Worm (Caenorhabditis elegans) whole organism, L1 larva: Measurements from ENCODE around the gene cyp-14A5.

Experiments
- aly-2 ChIP-seq: fragments of 150-350 bp; optimal IDR thresholded peaks from 2 replicates; lab custom pipeline; 2014; ENCODE audit warnings: missing biosample characterization, missing genetic modification characterization
- ceh-82 ChIP-seq, 3 experiments: fragments of 150-350 bp in 1 of 3; sonication (generic microtip) in 2 of 3; optimal IDR thresholded peaks; 2 replicates each; lab custom pipeline; 2014 to 2017; ENCODE audit warnings: missing biosample characterization in 3 of 3, missing genetic modification characterization in 3 of 3
- ces-1 ChIP-seq: fragments of 150-350 bp; optimal IDR thresholded peaks from 2 replicates; lab custom pipeline; 2014; ENCODE audit warnings: missing biosample characterization, missing genetic modification reagents, missing genetic modification characterization
- efl-1 ChIP-seq, 4 experiments: fragments of 150-350 bp; optimal IDR thresholded peaks in 3 of 4; peaks in 1 of 4; 1 replicate in 1 of 4; 2 replicates in 3 of 4; lab custom pipeline; 2014; ENCODE audit warnings: missing biosample characterization in 2 of 4, missing genetic modification characterization in 2 of 4, missing genetic modification reagents in 2 of 4
- elt-3 ChIP-seq, 6 experiments: fragments of 150-350 bp in 1 of 6; sonication (generic microtip); optimal IDR thresholded peaks; 2 replicates each; lab custom pipeline; 2017 to 2018; ENCODE audit warnings: missing biosample characterization in 6 of 6, missing genetic modification characterization in 6 of 6, inconsistent platforms in 1 of 6
- fos-1 ChIP-seq: fragments of 150-350 bp; optimal IDR thresholded peaks from 2 replicates; lab custom pipeline; 2014; ENCODE audit warnings: missing biosample characterization, missing genetic modification characterization
- lin-13 ChIP-seq: fragments of 150-350 bp; optimal IDR thresholded peaks from 2 replicates; lab custom pipeline; 2014; ENCODE audit warnings: missing biosample characterization, missing genetic modification reagents, missing genetic modification characterization
- lir-3 ChIP-seq: sonication (generic microtip); optimal IDR thresholded peaks from 2 replicates; lab custom pipeline; 2016; ENCODE audit warnings: mild to moderate bottlenecking, missing genetic modification characterization, moderate library complexity, missing compliant biosample characterization; ENCODE audit not compliant: poor library complexity
- nhr-237 ChIP-seq: fragments of 150-350 bp; optimal IDR thresholded peaks from 2 replicates; lab custom pipeline; 2014; ENCODE audit warnings: missing biosample characterization, missing genetic modification characterization
- nhr-71 ChIP-seq: sonication (generic microtip); optimal IDR thresholded peaks from 2 replicates; lab custom pipeline; 2016; ENCODE audit warnings: mild to moderate bottlenecking, missing genetic modification characterization, moderate library complexity, missing compliant biosample characterization
- swsn-7 ChIP-seq: sonication (generic microtip); optimal IDR thresholded peaks from 2 replicates; lab custom pipeline; 2016; ENCODE audit warnings: missing genetic modification characterization, missing compliant biosample characterization
- unc-62 ChIP-seq: fragments of 150-350 bp; optimal IDR thresholded peaks from 2 replicates; lab custom pipeline; 2014; ENCODE audit warnings: missing biosample characterization, missing genetic modification reagents, missing genetic modification characterization
- zip-4 ChIP-seq: fragments of 200-800 bp; sonication (Bioruptor generic); optimal IDR thresholded peaks from 2 replicates; lab custom pipeline; 2018; ENCODE audit warnings: mild to moderate bottlenecking, missing genetic modification characterization, moderate library complexity, missing compliant biosample characterization
- ztf-11 ChIP-seq, 2 experiments: sonication (generic microtip); optimal IDR thresholded peaks; 2 replicates each; lab custom pipeline; 2016 to 2017; ENCODE audit warnings: missing genetic modification characterization in 2 of 2, missing biosample characterization in 1 of 2, missing compliant biosample characterization in 1 of 2

DNA sequence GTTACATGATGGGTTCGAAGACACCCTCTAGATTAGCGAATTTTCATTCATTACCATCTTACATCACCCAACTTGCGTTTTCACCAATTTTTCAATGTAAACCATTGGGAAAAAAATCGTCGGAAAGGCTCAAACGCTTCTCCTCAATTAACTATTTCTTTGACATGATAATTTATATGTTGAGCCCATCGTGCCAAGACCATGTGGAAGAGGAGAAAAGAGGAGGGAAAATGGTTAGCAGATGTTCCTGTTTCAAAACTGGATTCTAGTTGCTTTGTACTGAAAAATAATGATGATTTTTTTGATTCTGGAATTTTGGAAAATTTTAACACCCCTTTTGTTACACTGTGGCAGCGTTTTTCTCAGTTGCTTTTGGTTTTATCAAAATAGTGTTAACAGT, 21.0 kb upstream of the cyp-14A5 start:
- no peak for TF ChIP-seq nhr-71 (tag; lab: Kevin White, UChicago)
- no peak for TF ChIP-seq fos-1 (tag; lab: Kevin White, UChicago)
- TF ChIP-seq swsn-7 (tag; lab: Kevin White, UChicago) = no peak
- no peak for TF ChIP-seq lin-13 (GFP tag; lab: Kevin White, UChicago)
- no peak for TF ChIP-seq lir-3 (tag; lab: Kevin White, UChicago)
- no peak for TF ChIP-seq ceh-82 (tag; optimal IDR thresholded peaks at IDR 0.05; lab: Kevin White, UChicago)
- TF ChIP-seq zip-4 (GFP tag; lab: Kevin White, UChicago) = no peak
- no peak for TF ChIP-seq aly-2
- TF ChIP-seq elt-3 (tag; optimal IDR thresholded peaks at IDR 0.05; lab: Kevin White, UChicago) = no peak
- no peak for TF ChIP-seq efl-1 (optimal IDR thresholded peaks at IDR 0.05; lab: Kevin White, UChicago)
- TF ChIP-seq efl-1 (GFP tag; optimal IDR thresholded peaks at IDR 0.05 in 1 of 2; lab: Kevin White, UChicago) = no peak
- TF ChIP-seq ztf-11 (tag; optimal IDR thresholded peaks at IDR 0.05; lab: Kevin White, UChicago) = no peak
- TF ChIP-seq ces-1 (GFP tag; lab: Kevin White, UChicago) = no peak
- no peak for TF ChIP-seq unc-62
- no peak for TF ChIP-seq nhr-237 (tag; lab: Kevin White, UChicago)
